Fruit fly (Drosophila melanogaster): ENCODE measurements around the gene Acbp3.

Acbp3 gene

DNA sequence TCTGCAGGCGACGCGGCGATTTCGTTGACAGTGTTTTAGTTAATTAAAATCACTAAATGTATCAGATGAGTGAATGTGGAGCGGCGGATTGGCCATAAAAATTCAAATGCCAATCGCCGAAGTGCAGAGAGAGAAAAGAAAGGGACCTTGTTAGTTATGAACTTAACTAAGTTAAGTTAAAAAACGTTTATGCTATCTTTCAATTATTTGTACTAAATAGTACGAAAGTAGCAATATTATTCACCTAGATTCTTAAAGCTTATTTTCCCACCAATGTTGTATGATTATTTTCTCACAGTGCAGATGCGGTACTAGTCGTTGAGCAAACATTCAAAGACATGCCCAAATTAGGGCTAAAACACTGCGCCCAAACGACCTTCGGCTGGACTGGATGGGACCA lies 39.9 kb upstream of the Acbp3 start (continued):
- TF ChIP-seq Usf (GFP tag; optimal IDR thresholded peaks at IDR 0.05): no peak
- peak; percentile 52 for TF ChIP-seq org-1 (GFP tag; optimal IDR thresholded peaks at IDR 0.05)
- TF ChIP-seq shn (GFP tag; optimal IDR thresholded peaks at IDR 0.05): no peak
- no peak; the same call in 1 of the 2 replicates for TF ChIP-seq Atf6 (GFP tag; IDR thresholded peaks at IDR 0.05)
- peak; percentile 88 for TF ChIP-seq CG14441 (GFP tag; IDR thresholded peaks at IDR 0.05)
- TF ChIP-seq Aef1 (GFP tag; IDR thresholded peaks at IDR 0.05): peak; percentile 60
- TF ChIP-seq NFAT (GFP tag; IDR thresholded peaks at IDR 0.05): no peak
- peak; percentile 83 for TF ChIP-seq tgo (GFP tag; IDR thresholded peaks at IDR 0.05)
- peak; percentile 60 for TF ChIP-seq abd-A (tag; optimal IDR thresholded peaks at IDR 0.05)
- TF ChIP-seq luna (GFP tag; optimal IDR thresholded peaks at IDR 0.05): no peak
- peak; percentile 59 for TF ChIP-seq CG32532 (GFP tag; IDR thresholded peaks at IDR 0.05)
- peak; percentile 67 for TF ChIP-seq Oli (tag; optimal IDR thresholded peaks at IDR 0.05)
- peak; percentile 41 for TF ChIP-seq caup (GFP tag; optimal IDR thresholded peaks at IDR 0.05; ENCODE audit: severe bottlenecking)
- no peak for TF ChIP-seq Hr78 (GFP tag; optimal IDR thresholded peaks at IDR 0.05)
- TF ChIP-seq hkb (optimal IDR thresholded peaks at IDR 0.05): no peak
- peak; percentile 78 for TF ChIP-seq hkb (GFP tag; IDR thresholded peaks at IDR 0.05)
- no peak for TF ChIP-seq CG4617 (GFP tag; optimal IDR thresholded peaks at IDR 0.05; ENCODE audit: borderline replicate concordance)
- peak; percentile 16 for TF ChIP-seq dm (GFP tag; optimal IDR thresholded peaks at IDR 0.05)
- peak; percentile 21 for TF ChIP-seq jumu (GFP tag; optimal IDR thresholded peaks at IDR 0.05)
- no peak for TF ChIP-seq CG18011 (GFP tag; optimal IDR thresholded peaks at IDR 0.05)
- TF ChIP-seq bcd (GFP tag; optimal IDR thresholded peaks at IDR 0.05): peak; percentile 46
- peak; percentile 71 for TF ChIP-seq Sox100B (GFP tag; optimal IDR thresholded peaks at IDR 0.05)
- TF ChIP-seq mam (GFP tag; optimal IDR thresholded peaks at IDR 0.05): peak; percentile 64
- peak; percentile 47 for TF ChIP-seq CG4404 (GFP tag; IDR thresholded peaks at IDR 0.05)
- TF ChIP-seq CG10209 (GFP tag; optimal IDR thresholded peaks at IDR 0.05): peak; percentile 32
- TF ChIP-seq Blimp-1 (GFP tag; optimal IDR thresholded peaks at IDR 0.05): peak; percentile 67
- TF ChIP-seq Gug (GFP tag; IDR thresholded peaks at IDR 0.05): peak; percentile 57; the same call in 1 of the 4 replicates
- TF ChIP-seq slou (GFP tag; optimal IDR thresholded peaks at IDR 0.05): no peak
- peak; percentile 68 for TF ChIP-seq Oaz (GFP tag; IDR thresholded peaks at IDR 0.05)
- TF ChIP-seq Dbx (GFP tag; IDR thresholded peaks at IDR 0.05): no peak
- no peak for TF ChIP-seq Poxn (GFP tag; IDR thresholded peaks at IDR 0.05)
- TF ChIP-seq ERR (GFP tag; optimal IDR thresholded peaks at IDR 0.05): peak; percentile 25
- TF ChIP-seq scrt (GFP tag; optimal IDR thresholded peaks at IDR 0.05): peak; percentile 58
- TF ChIP-seq CG17328 (GFP tag; IDR thresholded peaks at IDR 0.05): peak; percentile 69
- TF ChIP-seq CG4820 (GFP tag; optimal IDR thresholded peaks at IDR 0.05): peak; percentile 69
- no peak for TF ChIP-seq CG15011 (GFP tag; optimal IDR thresholded peaks at IDR 0.05)
- TF ChIP-seq dmrt11E (tag; optimal IDR thresholded peaks at IDR 0.05): no peak
- TF ChIP-seq CG14710 (tag; optimal IDR thresholded peaks at IDR 0.05): peak; percentile 29
- TF ChIP-seq BEAF-32 (GFP tag; optimal IDR thresholded peaks at IDR 0.05): no peak
- TF ChIP-seq CG13123 (GFP tag; optimal IDR thresholded peaks at IDR 0.05): no peak
- no peak for TF ChIP-seq fru (optimal IDR thresholded peaks at IDR 0.05)
- TF ChIP-seq oc (tag; optimal IDR thresholded peaks at IDR 0.05): peak; percentile 17
- TF ChIP-seq kni (GFP tag; optimal IDR thresholded peaks at IDR 0.05): no peak

Data from whole organism, embryonic.